Fruit fly (Drosophila melanogaster) whole organism, embryonic: ENCODE measurements around the gene CG43954.
A peak's percentile ranks its signal among the peaks of the same experiment; 100 is the strongest.

ENCODE experiments used
- Antp ChIP-seq: fragments of 200-800 bp; sonication (Bioruptor generic); optimal IDR thresholded peaks from 3 replicates; lab custom pipeline; 2016; ENCODE audit warnings: missing biosample characterization, missing genetic modification characterization
- Atf3 ChIP-seq: fragments of 200-800 bp; sonication (Bioruptor generic); optimal IDR thresholded peaks from 3 replicates; lab custom pipeline; 2016; ENCODE audit warnings: missing biosample characterization, missing genetic modification characterization
- Atf6 ChIP-seq: fragments of 200-800 bp; sonication (Bioruptor generic); IDR thresholded peaks from 2 replicates; pipeline ENCODE4 v1.3.6; 2022; ENCODE audit warnings: missing biosample characterization, missing genetic modification characterization
- CG10959 ChIP-seq: fragments of 200-800 bp; sonication (Bioruptor generic); IDR thresholded peaks from 2 replicates; pipeline ENCODE4 v1.3.6; 2022; ENCODE audit warnings: missing biosample characterization, missing genetic modification characterization
- CG11085 ChIP-seq: fragments of 200-800 bp; sonication (Bioruptor generic); IDR thresholded peaks from 2 replicates; pipeline ENCODE4 v1.3.6; 2022; ENCODE audit warnings: missing biosample characterization, missing genetic modification characterization
- CG12219 ChIP-seq: fragments of 200-800 bp; sonication (Bioruptor generic); optimal IDR thresholded peaks from 3 replicates; lab custom pipeline; 2018; ENCODE audit warnings: missing biosample characterization, mild to moderate bottlenecking, missing genetic modification characterization
- CG13424 ChIP-seq: fragments of 200-800 bp; sonication (Bioruptor generic); optimal IDR thresholded peaks from 2 replicates; lab custom pipeline; 2019; ENCODE audit warnings: missing biosample characterization, mild to moderate bottlenecking, missing genetic modification characterization, moderate library complexity
- CG13894 ChIP-seq: fragments of 200-800 bp; sonication (Bioruptor generic); optimal IDR thresholded peaks from 3 replicates; lab custom pipeline; 2018; ENCODE audit warnings: missing biosample characterization, mild to moderate bottlenecking, missing genetic modification characterization, moderate library complexity
- CG14667 ChIP-seq: fragments of 200-800 bp; sonication (Bioruptor generic); IDR thresholded peaks from 2 replicates; pipeline ENCODE4 v1.3.6; 2022; ENCODE audit warnings: missing biosample characterization, missing genetic modification characterization
- CG14965 ChIP-seq: fragments of 200-800 bp; sonication (Bioruptor generic); optimal IDR thresholded peaks from 2 replicates; lab custom pipeline; 2016; ENCODE audit warnings: missing biosample characterization, missing genetic modification characterization, borderline replicate concordance
- CG15269 ChIP-seq: fragments of 200-800 bp; sonication (Bioruptor generic); optimal IDR thresholded peaks from 2 replicates; lab custom pipeline; 2018; ENCODE audit warnings: missing biosample characterization, mild to moderate bottlenecking, missing genetic modification characterization, moderate library complexity
- CG15601 ChIP-seq: fragments of 200-800 bp; sonication (Bioruptor generic); optimal IDR thresholded peaks from 3 replicates; lab custom pipeline; 2019; ENCODE audit warnings: missing biosample characterization, mild to moderate bottlenecking, missing genetic modification characterization, moderate library complexity
- CG17359 ChIP-seq: fragments of 200-800 bp; sonication (Bioruptor generic); optimal IDR thresholded peaks from 3 replicates; lab custom pipeline; 2018; ENCODE audit warnings: missing biosample characterization, mild to moderate bottlenecking, missing genetic modification characterization, moderate library complexity
- CG17912 ChIP-seq: fragments of 200-800 bp; sonication (Bioruptor generic); optimal IDR thresholded peaks from 2 replicates; lab custom pipeline; 2018; ENCODE audit warnings: missing biosample characterization, mild to moderate bottlenecking, missing genetic modification characterization
- CG33213 ChIP-seq: fragments of 200-800 bp; sonication (Bioruptor generic); optimal IDR thresholded peaks from 3 replicates; lab custom pipeline; 2016; ENCODE audit warnings: missing biosample characterization, missing genetic modification characterization
- CG4730 ChIP-seq: fragments of 200-800 bp; sonication (Bioruptor generic); IDR thresholded peaks from 2 replicates; pipeline ENCODE4 v1.3.6; 2022; ENCODE audit warnings: missing biosample characterization, missing genetic modification characterization
- CG5180 ChIP-seq: fragments of 200-800 bp; sonication (Bioruptor generic); optimal IDR thresholded peaks from 3 replicates; lab custom pipeline; 2017; ENCODE audit warnings: missing biosample characterization, missing genetic modification characterization, mild to moderate bottlenecking, moderate library complexity, missing genetic modification reagents
- CG6765 ChIP-seq: fragments of 200-800 bp; sonication (Bioruptor generic); optimal IDR thresholded peaks from 3 replicates; lab custom pipeline; 2017; ENCODE audit warnings: missing biosample characterization, mild to moderate bottlenecking, missing genetic modification characterization
- CG8281 ChIP-seq: fragments of 200-800 bp; sonication (Bioruptor generic); optimal IDR thresholded peaks from 2 replicates; lab custom pipeline; 2018; ENCODE audit warnings: missing biosample characterization, mild to moderate bottlenecking, missing genetic modification characterization, moderate library complexity
- CG8388 ChIP-seq: fragments of 200-800 bp; sonication (Bioruptor generic); optimal IDR thresholded peaks from 2 replicates; lab custom pipeline; 2019; ENCODE audit warnings: missing biosample characterization, mild to moderate bottlenecking, missing genetic modification characterization, moderate library complexity
- CrebB ChIP-seq: fragments of 200-800 bp; sonication (Bioruptor generic); optimal IDR thresholded peaks from 3 replicates; lab custom pipeline; 2018; ENCODE audit warnings: missing biosample characterization, mild to moderate bottlenecking, missing genetic modification characterization
- D ChIP-seq, 2 experiments: fragments of 200-800 bp in 1 of 2; fragments of >200 bp in 1 of 2; sonication (Bioruptor generic) in 1 of 2; optimal IDR thresholded peaks; 2 replicates in 1 of 2; 3 replicates in 1 of 2; lab custom pipeline; 2017; ENCODE audit warnings: mild to moderate bottlenecking in 1 of 2, missing biosample characterization in 1 of 2, missing genetic modification characterization in 1 of 2, missing genetic modification reagents in 1 of 2
- H15 ChIP-seq: fragments of 200-800 bp; sonication (Bioruptor generic); IDR thresholded peaks from 3 replicates; pipeline ENCODE4 v1.3.6; 2022; ENCODE audit warnings: missing biosample characterization, missing genetic modification characterization
- Mad ChIP-seq: fragments of 200-800 bp; sonication (Bioruptor generic); optimal IDR thresholded peaks from 2 replicates; lab custom pipeline; 2016; ENCODE audit warnings: missing biosample characterization, missing genetic modification characterization
- Oaz ChIP-seq: fragments of 200-800 bp; sonication (Bioruptor generic); IDR thresholded peaks from 2 replicates; pipeline ENCODE4 v1.3.6; 2022; ENCODE audit warnings: missing biosample characterization, missing genetic modification characterization
- Side ChIP-seq: fragments of 200-800 bp; sonication (Bioruptor generic); optimal IDR thresholded peaks from 2 replicates; lab custom pipeline; 2016; ENCODE audit warnings: missing biosample characterization, missing genetic modification characterization
- Taf1 ChIP-seq: fragments of 200-800 bp; sonication (Bioruptor generic); IDR thresholded peaks from 2 replicates; pipeline ENCODE4 v1.3.6; 2022; ENCODE audit warnings: missing biosample characterization, missing genetic modification characterization
- cad ChIP-seq: fragments of >200 bp; optimal IDR thresholded peaks from 2 replicates; lab custom pipeline; 2017; ENCODE audit warnings: missing biosample characterization, missing genetic modification characterization
- da ChIP-seq: fragments of 200-800 bp; sonication (Bioruptor generic); optimal IDR thresholded peaks from 2 replicates; lab custom pipeline; 2016; ENCODE audit warnings: missing biosample characterization, missing genetic modification characterization
- emc ChIP-seq: fragments of 200-800 bp; sonication (Bioruptor generic); optimal IDR thresholded peaks from 2 replicates; lab custom pipeline; 2016; ENCODE audit warnings: missing biosample characterization, missing genetic modification characterization
- eve ChIP-seq, 2 experiments: fragments of >200 bp; optimal IDR thresholded peaks; 2 replicates each; lab custom pipeline; 2017; ENCODE audit warnings: missing biosample characterization in 2 of 2, missing genetic modification characterization in 2 of 2
- fd96Cb ChIP-seq: fragments of 200-800 bp; sonication (Bioruptor generic); optimal IDR thresholded peaks from 2 replicates; lab custom pipeline; 2018; ENCODE audit warnings: missing biosample characterization, mild to moderate bottlenecking, missing genetic modification characterization, moderate library complexity
- gcm ChIP-seq: fragments of 200-800 bp; sonication (Bioruptor generic); optimal IDR thresholded peaks from 2 replicates; lab custom pipeline; 2019; ENCODE audit warnings: missing biosample characterization, mild to moderate bottlenecking, missing genetic modification characterization, moderate library complexity
- nerfin-1 ChIP-seq: fragments of 200-800 bp; sonication (Bioruptor generic); optimal IDR thresholded peaks from 3 replicates; lab custom pipeline; 2019; ENCODE audit warnings: missing biosample characterization, mild to moderate bottlenecking, missing genetic modification characterization, moderate library complexity
- org-1 ChIP-seq: fragments of 200-800 bp; sonication (Bioruptor generic); optimal IDR thresholded peaks from 2 replicates; lab custom pipeline; 2017; ENCODE audit warnings: missing biosample characterization, missing genetic modification characterization
- scrt ChIP-seq: fragments of 200-800 bp; sonication (Bioruptor generic); optimal IDR thresholded peaks from 2 replicates; lab custom pipeline; 2018; ENCODE audit warnings: missing biosample characterization, mild to moderate bottlenecking, missing genetic modification characterization, moderate library complexity
- sd ChIP-seq: fragments of 200-800 bp; sonication (Bioruptor generic); optimal IDR thresholded peaks from 3 replicates; lab custom pipeline; 2018; ENCODE audit warnings: missing biosample characterization, mild to moderate bottlenecking, missing genetic modification characterization, moderate library complexity
- sna ChIP-seq: fragments of 200-800 bp; sonication (Bioruptor generic); IDR thresholded peaks from 2 replicates; pipeline ENCODE4 v1.3.6; 2022; ENCODE audit warnings: missing biosample characterization, missing genetic modification characterization; ENCODE audit not compliant: partially characterized antibody
- ssp ChIP-seq: fragments of 200-800 bp; sonication (Bioruptor generic); IDR thresholded peaks from 2 replicates; pipeline ENCODE4 v1.3.6; 2022; ENCODE audit warnings: missing biosample characterization, missing genetic modification characterization
- stc ChIP-seq: fragments of 200-800 bp; sonication (Bioruptor generic); IDR thresholded peaks from 2 replicates; pipeline ENCODE4 v1.3.6; 2022; ENCODE audit warnings: missing biosample characterization, missing genetic modification characterization
- tx ChIP-seq: fragments of 200-800 bp; sonication (Bioruptor generic); optimal IDR thresholded peaks from 2 replicates; lab custom pipeline; 2016; ENCODE audit warnings: missing biosample characterization, missing genetic modification characterization
- vfl ChIP-seq: fragments of 200-800 bp; sonication (Bioruptor generic); optimal IDR thresholded peaks from 2 replicates; lab custom pipeline; 2016; ENCODE audit warnings: missing biosample characterization, missing genetic modification characterization

The CG43954 gene

dm6 chr3L:16642088-16642507, 69.4 kb downstream of the CG43954 start (continued):
- TF ChIP-seq CG11085 (GFP tag; lab: Robert Waterston, UW) = no peak
- no peak for TF ChIP-seq CG4730 (GFP tag; lab: Robert Waterston, UW)
- no peak for TF ChIP-seq CG6765 (GFP tag; lab: Kevin White, UChicago)
- TF ChIP-seq cad = no peak
- TF ChIP-seq emc (GFP tag; lab: Kevin White, UChicago) = no peak
- no peak for TF ChIP-seq CG8281 (tag; lab: Kevin White, UChicago)
- no peak for TF ChIP-seq CG13894 (tag; lab: Kevin White, UChicago)
- TF ChIP-seq tx (GFP tag; lab: Kevin White, UChicago) = no peak
- no peak for TF ChIP-seq Oaz (GFP tag; lab: Robert Waterston, UW)
- TF ChIP-seq scrt (GFP tag; lab: Kevin White, UChicago) = no peak
- 0 out of 2 replicates have a peak, but pooled peaks have one; percentile 40 for TF ChIP-seq CG14667
- no peak for TF ChIP-seq CG17912
- no peak for TF ChIP-seq da (GFP tag; lab: Kevin White, UChicago)
- peak; percentile 73 for TF ChIP-seq fd96Cb (tag; lab: Kevin White, UChicago)
- TF ChIP-seq nerfin-1 (tag; lab: Kevin White, UChicago) = peak; percentile 70
- peak; percentile 57 for TF ChIP-seq CG5180
- no peak for TF ChIP-seq Taf1
- 0 out of 3 replicates have a peak, but pooled peaks have one; percentile 30 for TF ChIP-seq H15 (GFP tag; lab: Robert Waterston, UW)
- TF ChIP-seq stc (GFP tag; lab: Robert Waterston, UW) = no peak
- peak; percentile 1 for TF ChIP-seq Antp (GFP tag; lab: Kevin White, UChicago)
- no peak for TF ChIP-seq Mad (GFP tag; lab: Kevin White, UChicago)
- no peak for TF ChIP-seq CG14965
- peak; percentile 66 for TF ChIP-seq CG13424
- no peak for TF ChIP-seq vfl (GFP tag; lab: Kevin White, UChicago)
- TF ChIP-seq Atf6 = no peak
- no peak for TF ChIP-seq CrebB (tag; lab: Kevin White, UChicago)
- no peak for TF ChIP-seq Atf3 (GFP tag; lab: Kevin White, UChicago)
- no peak for TF ChIP-seq CG10959 (GFP tag; lab: Robert Waterston, UW)
- TF ChIP-seq CG15601 = peak; percentile 78
- peak; percentile 4 for TF ChIP-seq gcm (GFP tag; lab: Kevin White, UChicago)
- TF ChIP-seq CG12219 (GFP tag; lab: Kevin White, UChicago) = peak; percentile 30
- TF ChIP-seq sd (tag; lab: Kevin White, UChicago) = no peak
- TF ChIP-seq org-1 (GFP tag; lab: Kevin White, UChicago) = peak; percentile 30
- peak; percentile 38 for TF ChIP-seq CG15269 (tag; lab: Kevin White, UChicago)
- no peak for TF ChIP-seq D (optimal IDR thresholded peaks at IDR 0.05; lab: Kevin White, UChicago)
- TF ChIP-seq D (GFP tag; optimal IDR thresholded peaks at IDR 0.05; lab: Kevin White, UChicago) = peak; percentile 80
- TF ChIP-seq CG8388 = peak; percentile 78
- TF ChIP-seq CG17359 (tag; lab: Kevin White, UChicago) = peak; percentile 62
- TF ChIP-seq ssp (GFP tag; lab: Robert Waterston, UW) = peak; percentile 44
- TF ChIP-seq eve (GFP tag; optimal IDR thresholded peaks at IDR 0.05; lab: Kevin White, UChicago) = peak in 1 of 2 experiments; percentile 84
- TF ChIP-seq CG33213 = no peak
- TF ChIP-seq sna (GFP tag; lab: Robert Waterston, UW) = no peak
- no peak for TF ChIP-seq Side (GFP tag; lab: Kevin White, UChicago)
- TF ChIP-seq, all 482 proteins: peak for 175
